Worm (Caenorhabditis elegans): ENCODE measurements around the gene F31E8.5.

The F31E8.5 gene

DNA sequence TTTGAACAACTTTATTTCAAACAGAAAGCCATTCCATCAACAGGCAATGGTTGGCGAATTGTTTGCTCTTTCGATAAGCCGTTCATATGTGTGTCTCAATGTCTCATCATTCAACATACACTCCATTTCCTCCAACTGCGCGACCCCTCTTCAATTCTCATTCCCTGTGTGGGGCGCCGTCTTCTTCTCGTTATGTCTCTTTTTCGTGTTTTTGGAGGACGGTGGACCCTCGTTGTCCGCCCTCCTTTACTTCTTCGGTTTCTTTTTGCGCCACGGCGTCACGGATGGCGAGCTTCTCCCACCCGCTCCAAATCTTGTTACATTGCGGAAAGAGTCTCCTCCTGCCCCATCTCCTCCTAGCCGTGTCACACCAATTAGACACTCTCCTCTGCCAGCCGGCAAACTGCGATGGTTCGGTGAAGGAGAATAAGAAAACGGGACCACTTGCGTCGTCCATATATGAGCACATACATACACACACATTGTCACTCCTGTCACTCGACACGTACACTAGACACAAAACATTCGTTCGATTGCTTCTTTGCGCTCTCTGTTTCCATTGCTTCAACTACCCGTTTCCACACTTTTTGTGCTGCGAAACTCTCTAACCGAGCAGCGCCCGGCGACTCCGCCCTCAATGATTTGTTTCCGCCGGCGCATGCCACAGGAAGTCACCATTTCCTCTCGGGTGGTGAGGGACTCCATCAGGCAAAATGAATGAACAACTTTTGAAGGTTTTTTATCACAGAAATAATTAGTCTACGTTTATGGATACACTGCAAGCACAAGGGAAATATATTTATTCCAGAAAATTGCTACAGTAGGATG lies 21.2 kb upstream of the F31E8.5 start:
- TF ChIP-seq sox-4 (tag; optimal IDR thresholded peaks at IDR 0.05) (no peak), T23F11.4 (GFP tag; optimal IDR thresholded peaks at IDR 0.05) (no peak), tbx-7 (tag; optimal IDR thresholded peaks at IDR 0.05) (no peak), syd-9 (tag; optimal IDR thresholded peaks at IDR 0.05) (peak; percentile 10), ceh-34 (tag; optimal IDR thresholded peaks at IDR 0.05) (peak; percentile 53), unc-42 (tag; optimal IDR thresholded peaks at IDR 0.05) (peak; percentile 91), K02D7.2 (tag; optimal IDR thresholded peaks at IDR 0.05) (no peak), ceh-31 (tag; optimal IDR thresholded peaks at IDR 0.05) (peak; percentile 72), hlh-8 (tag; optimal IDR thresholded peaks at IDR 0.05) (no peak), ets-4 (tag; optimal IDR thresholded peaks at IDR 0.05) (no peak), dmd-4 (tag; optimal IDR thresholded peaks at IDR 0.05; ENCODE audit: borderline replicate concordance) (peak; percentile 21), ceh-2 (tag; optimal IDR thresholded peaks at IDR 0.05) (peak; percentile 19), ceh-19 (GFP tag; optimal IDR thresholded peaks at IDR 0.05) (peak; percentile 9), ztf-16 (tag; optimal IDR thresholded peaks at IDR 0.05) (no peak), K09A11.1 (tag; optimal IDR thresholded peaks at IDR 0.05; ENCODE audit: insufficient read depth) (no peak)

- TF ChIP-seq ttx-3 (tag; optimal IDR thresholded peaks at IDR 0.05): peak; percentile 16
- TF ChIP-seq nfya-1 (tag; optimal IDR thresholded peaks at IDR 0.05): peak; percentile 54
- TF ChIP-seq tbx-2 (tag; optimal IDR thresholded peaks at IDR 0.05): peak; percentile 81
- TF ChIP-seq rnt-1 (tag; optimal IDR thresholded peaks at IDR 0.05): peak; percentile 77
- TF ChIP-seq npax-4 (tag; optimal IDR thresholded peaks at IDR 0.05): no peak
- TF ChIP-seq eyg-1 (tag; optimal IDR thresholded peaks at IDR 0.05): no peak
- no peak for TF ChIP-seq ceh-22 (tag; optimal IDR thresholded peaks at IDR 0.05)
- TF ChIP-seq ceh-30 (tag; optimal IDR thresholded peaks at IDR 0.05): no peak
- no peak for TF ChIP-seq fax-1 (tag; optimal IDR thresholded peaks at IDR 0.05)
- no peak for TF ChIP-seq ceh-6 (GFP tag; optimal IDR thresholded peaks at IDR 0.05)
- no peak for TF ChIP-seq tbx-7 (tag; optimal IDR thresholded peaks at IDR 0.05)
- no peak for TF ChIP-seq zip-5 (tag; optimal IDR thresholded peaks at IDR 0.05)
- no peak for TF ChIP-seq gmeb-2 (tag; optimal IDR thresholded peaks at IDR 0.05)
- TF ChIP-seq ceh-34 (tag; optimal IDR thresholded peaks at IDR 0.05): peak; percentile 51
- TF ChIP-seq pha-2 (tag; optimal IDR thresholded peaks at IDR 0.05): no peak
- no peak for TF ChIP-seq elt-4 (tag; optimal IDR thresholded peaks at IDR 0.05)
- no peak for TF ChIP-seq unc-42 (tag; optimal IDR thresholded peaks at IDR 0.05)
- no peak for TF ChIP-seq pat-9 (tag; optimal IDR thresholded peaks at IDR 0.05)
- TF ChIP-seq ama-1 (optimal IDR thresholded peaks at IDR 0.05): no peak
- no peak for TF ChIP-seq sdc-2 (tag; optimal IDR thresholded peaks at IDR 0.05)
- TF ChIP-seq ceh-24 (tag; optimal IDR thresholded peaks at IDR 0.05): peak; percentile 6
- TF ChIP-seq che-1 (tag; optimal IDR thresholded peaks at IDR 0.05): no peak
- no peak for TF ChIP-seq lim-6 (tag; optimal IDR thresholded peaks at IDR 0.05)
- TF ChIP-seq hlh-15 (tag; optimal IDR thresholded peaks at IDR 0.05): no peak
- no peak for TF ChIP-seq mec-3 (tag; optimal IDR thresholded peaks at IDR 0.05; ENCODE audit: borderline replicate concordance)
- no peak for TF ChIP-seq pax-1 (tag; optimal IDR thresholded peaks at IDR 0.05)
- TF ChIP-seq nhr-11 (tag; optimal IDR thresholded peaks at IDR 0.05): no peak
- no peak for TF ChIP-seq hlh-6 (tag; optimal IDR thresholded peaks at IDR 0.05)
- TF ChIP-seq sox-2 (GFP tag; IDR thresholded peaks at IDR 0.05): no peak
- no peak for TF ChIP-seq C08G9.2 (tag; optimal IDR thresholded peaks at IDR 0.05)
- peak; percentile 73 for TF ChIP-seq ceh-31 (tag; optimal IDR thresholded peaks at IDR 0.05)
- TF ChIP-seq ceh-2 (tag; optimal IDR thresholded peaks at IDR 0.05): peak; percentile 49
- TF ChIP-seq unc-55 (GFP tag; optimal IDR thresholded peaks at IDR 0.05): peak; percentile 87
- no peak for TF ChIP-seq Y22D7AL.16 (tag; optimal IDR thresholded peaks at IDR 0.05)
- no peak for TF ChIP-seq sox-4 (tag; optimal IDR thresholded peaks at IDR 0.05)
- peak; percentile 21 for TF ChIP-seq ceh-19 (GFP tag; optimal IDR thresholded peaks at IDR 0.05)
- TF ChIP-seq elt-2 (tag; optimal IDR thresholded peaks at IDR 0.05): no peak
- TF ChIP-seq dve-1 (tag; optimal IDR thresholded peaks at IDR 0.05): no peak
- no peak for TF ChIP-seq madf-2 (tag; optimal IDR thresholded peaks at IDR 0.05)
- peak; percentile 68 for TF ChIP-seq ceh-14 (tag; optimal IDR thresholded peaks at IDR 0.05)
- no peak for TF ChIP-seq fkh-6 (tag; optimal IDR thresholded peaks at IDR 0.05)
- no peak for TF ChIP-seq pqm-1 (tag; optimal IDR thresholded peaks at IDR 0.05)
These were observed 20.3 kb upstream of the F31E8.5 start for ce11 chrII:6827388-6827787.
